Fruit fly (Drosophila melanogaster) whole organism: ENCODE measurements around the gene Acp63F.

ENCODE experiments used
- EcR ChIP-seq, 2 experiments: fragments of >200 bp; optimal IDR thresholded peaks; 2 replicates each; lab custom pipeline; 2017; ENCODE audit warnings: missing biosample characterization in 2 of 2, missing genetic modification characterization in 2 of 2, missing genetic modification reagents in 2 of 2
- pan ChIP-seq: fragments of >200 bp; optimal IDR thresholded peaks from 2 replicates; lab custom pipeline; 2017
- psq ChIP-seq: fragments of >200 bp; optimal IDR thresholded peaks from 2 replicates; lab custom pipeline; 2017

- TF ChIP-seq EcR (GFP tag; optimal IDR thresholded peaks at IDR 0.05; lab: Kevin White, UChicago), result no peak
- no peak for TF ChIP-seq psq (lab: Kevin White, UChicago)
- no peak for TF ChIP-seq pan (lab: Kevin White, UChicago)
These were observed 18.5 kb downstream of the Acp63F start for dm6 chr3L:3797681-3798080.
